Fruit fly (Drosophila melanogaster): Measurements from ENCODE around the gene CG11030.

- TF ChIP-seq Myc (optimal IDR thresholded peaks at IDR 0.05) (no peak), insv (optimal IDR thresholded peaks at IDR 0.05) (no peak), Sin3A (optimal IDR thresholded peaks at IDR 0.05) (no peak), h (optimal IDR thresholded peaks at IDR 0.05) (no peak), psq (optimal IDR thresholded peaks at IDR 0.05) (no peak)
These were observed 16.3 kb downstream of the CG11030 start for dm6 chr2L:5740740-5741139.
